Worm (Caenorhabditis elegans) whole organism, L4 larva: ENCODE measurements around the gene cyp-34A2.

Experiments used
- D1046.2 ChIP-seq: fragments of 200-800 bp; sonication (Bioruptor generic); IDR thresholded peaks from 2 replicates; pipeline ENCODE4 v1.3.6; 2022; ENCODE audit warnings: missing genetic modification characterization, missing compliant biosample characterization
- F37D6.2 ChIP-seq: sonication (generic microtip); optimal IDR thresholded peaks from 2 replicates; lab custom pipeline; 2016; ENCODE audit warnings: mild to moderate bottlenecking, missing genetic modification characterization, missing compliant biosample characterization
- F44E2.7 ChIP-seq: fragments of 200-800 bp; sonication (Bioruptor generic); IDR thresholded peaks from 2 replicates; pipeline ENCODE4 v2.1.2; 2022; ENCODE audit warnings: missing genetic modification characterization, missing compliant biosample characterization
- Y48G9A.11 ChIP-seq: fragments of 200-800 bp; sonication (Bioruptor generic); IDR thresholded peaks from 2 replicates; pipeline ENCODE4 v1.3.6; 2022; ENCODE audit warnings: missing genetic modification reagents, missing genetic modification characterization, missing compliant biosample characterization
- Y5F2A.4 ChIP-seq: fragments of 200-800 bp; sonication (Bioruptor generic); optimal IDR thresholded peaks from 2 replicates; lab custom pipeline; 2018; ENCODE audit warnings: mild to moderate bottlenecking, missing genetic modification characterization, missing compliant biosample characterization
- ZK546.5 ChIP-seq, 2 experiments: sonication (generic microtip); optimal IDR thresholded peaks; 2 replicates each; lab custom pipeline; 2017; ENCODE audit warnings: missing biosample characterization in 2 of 2, missing genetic modification characterization in 2 of 2
- aha-1 ChIP-seq: fragments of 150-350 bp; peaks from one replicate; lab custom pipeline; 2014; ENCODE audit warnings: missing biosample characterization, missing genetic modification characterization
- aly-2 ChIP-seq: sonication (generic microtip); optimal IDR thresholded peaks from 2 replicates; lab custom pipeline; 2018; ENCODE audit warnings: missing biosample characterization, missing genetic modification characterization
- attf-4 ChIP-seq: sonication (generic microtip); optimal IDR thresholded peaks from 3 replicates; lab custom pipeline; 2017; ENCODE audit warnings: missing biosample characterization, missing genetic modification characterization
- ces-1 ChIP-seq: fragments of 150-350 bp; sonication (generic microtip); optimal IDR thresholded peaks from 4 replicates; lab custom pipeline; 2014; ENCODE audit warnings: missing biosample characterization, missing genetic modification reagents, missing genetic modification characterization
- cey-2 ChIP-seq: sonication (generic microtip); optimal IDR thresholded peaks from 3 replicates; lab custom pipeline; 2017; ENCODE audit warnings: missing genetic modification characterization, mild to moderate bottlenecking, missing compliant biosample characterization, antibody characterized with exemption, borderline replicate concordance; ENCODE audit not compliant: insufficient read depth
- daf-8 ChIP-seq: fragments of 200-800 bp; sonication (Bioruptor generic); IDR thresholded peaks from 2 replicates; pipeline ENCODE4 v1.3.6; 2022; ENCODE audit warnings: missing genetic modification characterization, missing compliant biosample characterization
- dmd-6 ChIP-seq: fragments of 200-800 bp; sonication (Bioruptor generic); IDR thresholded peaks from 2 replicates; pipeline ENCODE4 v1.3.6; 2022; ENCODE audit warnings: missing genetic modification reagents, missing genetic modification characterization, missing compliant biosample characterization
- hif-1 ChIP-seq, 2 experiments: sonication (generic microtip); optimal IDR thresholded peaks; 2 replicates each; lab custom pipeline; 2016 to 2017; ENCODE audit warnings: missing compliant biosample characterization in 2 of 2, missing genetic modification characterization in 2 of 2, missing genetic modification reagents in 2 of 2, missing genotype in 2 of 2, mild to moderate bottlenecking in 1 of 2
- lim-7 ChIP-seq: fragments of 200-800 bp; sonication (Bioruptor generic); IDR thresholded peaks from 2 replicates; pipeline ENCODE4 v1.3.6; 2022; ENCODE audit warnings: missing genetic modification characterization, missing compliant biosample characterization
- lin-1 ChIP-seq: fragments of 200-800 bp; sonication (Bioruptor generic); IDR thresholded peaks from 2 replicates; pipeline ENCODE4 v1.3.6; 2022; ENCODE audit warnings: missing genetic modification reagents, missing genetic modification characterization, missing compliant biosample characterization
- lin-29 ChIP-seq: fragments of 200-800 bp; sonication (Bioruptor generic); IDR thresholded peaks from 2 replicates; pipeline ENCODE4 v1.3.6; 2022; ENCODE audit warnings: missing genetic modification reagents, missing genetic modification characterization, missing compliant biosample characterization
- lir-3 ChIP-seq: sonication (generic microtip); optimal IDR thresholded peaks from 2 replicates; lab custom pipeline; 2016; ENCODE audit warnings: mild to moderate bottlenecking, missing genetic modification characterization, missing compliant biosample characterization
- mxl-2 ChIP-seq: fragments of 200-800 bp; sonication (Bioruptor generic); conservative IDR thresholded peaks from 2 replicates; pipeline ENCODE4 v1.3.6; 2022; ENCODE audit warnings: missing genetic modification reagents, missing genetic modification characterization, missing compliant biosample characterization
- nhr-11 ChIP-seq: fragments of 150-350 bp; optimal IDR thresholded peaks from 2 replicates; lab custom pipeline; 2014; ENCODE audit warnings: missing biosample characterization, missing genetic modification characterization
- nhr-28 ChIP-seq: fragments of 150-350 bp; optimal IDR thresholded peaks from 2 replicates; lab custom pipeline; 2014; ENCODE audit warnings: missing biosample characterization, missing genetic modification characterization
- nhr-48 ChIP-seq: sonication (generic microtip); optimal IDR thresholded peaks from 2 replicates; lab custom pipeline; 2016; ENCODE audit warnings: mild to moderate bottlenecking, missing genetic modification characterization, missing compliant biosample characterization
- nhr-77 ChIP-seq: fragments of 150-350 bp; optimal IDR thresholded peaks from 2 replicates; lab custom pipeline; 2014; ENCODE audit warnings: missing biosample characterization, missing genetic modification characterization
- php-3 ChIP-seq: fragments of 200-800 bp; sonication (Bioruptor generic); IDR thresholded peaks from 2 replicates; pipeline ENCODE4 v1.3.6; 2022; ENCODE audit warnings: missing genetic modification reagents, missing genetic modification characterization, missing compliant biosample characterization
- sdz-12 ChIP-seq: fragments of 200-800 bp; sonication (Bioruptor generic); optimal IDR thresholded peaks from 2 replicates; lab custom pipeline; 2018; ENCODE audit warnings: mild to moderate bottlenecking, missing genetic modification characterization, missing compliant biosample characterization
- snpc-1.2 ChIP-seq: fragments of 200-800 bp; sonication (Bioruptor generic); IDR thresholded peaks from 2 replicates; pipeline ENCODE4 v1.3.6; 2022; ENCODE audit warnings: missing genetic modification reagents, missing genetic modification characterization, missing compliant biosample characterization
- tra-1 ChIP-seq: fragments of 200-800 bp; sonication (Bioruptor generic); IDR thresholded peaks from 2 replicates; pipeline ENCODE4 v1.3.6; 2022; ENCODE audit warnings: missing genetic modification reagents, missing genetic modification characterization, missing compliant biosample characterization
- unc-130 ChIP-seq: sonication (generic microtip); optimal IDR thresholded peaks from 2 replicates; lab custom pipeline; 2016; ENCODE audit warnings: missing genetic modification reagents, missing genetic modification characterization, missing compliant biosample characterization
- unc-62 ChIP-seq, 3 experiments: fragments of 150-350 bp in 1 of 3; sonication (generic microtip); optimal IDR thresholded peaks in 2 of 3; peaks in 1 of 3; 1 replicate in 1 of 3; 2 replicates in 2 of 3; lab custom pipeline; 2014 to 2017; ENCODE audit warnings: missing biosample characterization in 3 of 3, missing genetic modification characterization in 3 of 3, missing genetic modification reagents in 3 of 3, missing genotype in 1 of 3
- zfp-2 ChIP-seq: sonication (generic microtip); optimal IDR thresholded peaks from 2 replicates; lab custom pipeline; 2016; ENCODE audit warnings: mild to moderate bottlenecking, missing genetic modification characterization, missing compliant biosample characterization
- zip-2 ChIP-seq: fragments of 150-350 bp; optimal IDR thresholded peaks from 2 replicates; lab custom pipeline; 2014; ENCODE audit warnings: missing biosample characterization, missing genetic modification characterization

The cyp-34A2 gene

DNA sequence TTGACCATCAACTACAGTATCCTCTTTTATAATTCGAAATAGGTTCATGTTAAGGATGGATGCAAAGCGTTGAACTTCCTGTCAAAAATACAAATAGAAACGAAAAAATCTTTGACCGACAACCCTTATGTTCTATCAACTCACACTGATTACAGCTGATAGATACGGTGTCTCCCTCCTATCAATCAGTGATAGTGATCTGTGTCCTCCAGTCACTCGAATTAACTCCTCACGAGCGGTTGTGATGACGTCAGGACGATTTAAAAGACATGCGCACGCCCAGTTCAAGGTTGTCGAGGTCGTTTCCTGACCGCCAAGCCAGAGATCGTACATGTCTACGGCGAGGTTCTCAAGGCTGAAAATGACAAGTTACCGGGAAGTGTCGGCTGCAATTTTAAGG is 4.9 kb downstream of the cyp-34A2 start:
- no peak for TF ChIP-seq D1046.2
- TF ChIP-seq ces-1 (GFP tag; lab: Kevin White, UChicago): no peak
- peak; percentile 96 for TF ChIP-seq dmd-6

DNA sequence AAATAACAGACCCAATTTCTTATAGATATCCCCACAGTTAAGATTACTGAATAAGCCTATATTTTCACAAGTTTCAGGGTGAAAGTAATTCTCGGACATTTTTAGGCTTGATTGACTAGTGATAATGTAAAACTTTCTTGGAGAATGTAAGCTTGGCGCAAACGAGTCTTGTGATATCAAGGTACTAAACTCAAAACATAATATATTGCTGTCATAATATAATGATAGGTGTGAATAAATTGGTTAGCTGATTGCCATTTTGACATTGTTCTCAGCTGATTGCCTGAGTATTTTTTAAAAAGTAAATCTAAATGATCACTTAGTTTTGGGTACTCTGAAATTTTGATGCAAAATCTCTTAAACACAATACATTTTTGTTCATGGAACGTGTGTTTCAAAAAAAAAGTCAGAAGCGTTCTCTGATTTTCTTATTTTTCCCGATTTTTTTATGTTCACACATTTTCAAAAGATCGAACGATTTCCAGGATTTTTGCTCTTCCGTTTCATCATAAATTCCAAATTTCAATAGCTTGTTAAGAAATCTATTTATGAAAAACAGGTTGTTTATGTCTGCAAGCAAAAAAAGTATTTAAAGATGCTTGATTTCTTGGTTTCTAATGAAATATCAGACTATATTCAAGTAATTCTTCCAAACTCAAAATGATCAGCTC is 9.5 kb downstream of the cyp-34A2 start, which contains the start of the genes srw-19 and srx-51:
TSS of gene srw-19 (minus strand) at position 101 of the 671 bp plus-strand sequence.
TSS of gene srx-51 (plus strand) at position 621 of the 671 bp plus-strand sequence.
- TF ChIP-seq dmd-6 (no peak), aly-2 (no peak), unc-130 (GFP tag; lab: Kevin White, UChicago) (no peak), Y48G9A.11 (GFP tag; lab: Robert Waterston, UW) (no peak), lir-3 (tag; lab: Kevin White, UChicago) (no peak), Y5F2A.4 (GFP tag; lab: Kevin White, UChicago) (no peak), F44E2.7 (GFP tag; lab: Robert Waterston, UW) (no peak), snpc-1.2 (GFP tag; lab: Robert Waterston, UW) (no peak), lim-7 (GFP tag; lab: Robert Waterston, UW) (no peak), tra-1 (GFP tag; lab: Robert Waterston, UW) (no peak), unc-62 (GFP tag; optimal IDR thresholded peaks at IDR 0.05 in 1 of 2; lab: Kevin White, UChicago) (no peak), unc-62 (tag; optimal IDR thresholded peaks at IDR 0.05; lab: Kevin White, UChicago) (no peak)
- TF ChIP-seq, all 104 proteins: peak for 0

DNA sequence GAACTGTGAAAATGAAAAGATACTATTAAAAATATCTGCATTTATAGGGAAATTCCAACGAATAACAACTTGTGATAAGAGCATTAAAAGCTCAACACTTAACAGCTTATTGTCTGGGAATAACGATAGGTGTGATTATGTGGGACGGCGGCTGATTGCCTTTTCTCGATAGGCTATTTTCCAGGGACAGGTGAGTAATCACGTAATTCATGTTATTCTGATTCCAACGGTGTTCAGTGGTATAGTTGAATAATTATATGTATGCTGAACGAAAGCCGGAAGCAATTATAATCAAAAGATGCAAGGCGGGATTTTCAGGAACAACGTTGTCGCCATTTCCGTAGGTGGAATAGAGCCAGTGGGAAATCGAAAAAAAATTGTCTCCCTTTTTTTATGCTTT is 14.0 kb downstream of the cyp-34A2 start, which contains the start of gene srw-17:
TSS of gene srw-17 (minus strand) at position 101 of the 400 bp plus-strand sequence.
- TF ChIP-seq nhr-11 (tag; lab: Kevin White, UChicago): peak; percentile 19
- no peak for TF ChIP-seq nhr-28

DNA sequence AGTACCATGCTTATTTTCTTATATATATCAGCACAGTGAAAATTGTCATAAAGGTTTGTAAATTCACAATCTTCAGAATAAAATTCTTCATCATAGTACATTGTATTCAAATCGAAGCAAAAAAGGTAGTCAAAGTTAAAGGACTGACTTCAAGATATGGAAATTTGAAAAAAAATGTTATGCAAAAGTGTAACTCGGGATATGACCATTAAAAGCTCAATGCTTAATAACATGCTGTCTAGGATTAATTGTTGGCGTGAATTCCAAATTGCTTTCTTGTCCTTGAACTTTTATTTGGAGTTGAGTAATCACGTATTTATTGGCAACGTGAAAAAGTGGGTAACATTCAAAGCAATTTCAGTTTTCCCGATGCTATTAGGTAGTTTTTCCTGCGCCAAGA is 16.1 kb downstream of the cyp-34A2 start, which contains the start of gene srw-16:
TSS of gene srw-16 (minus strand) at position 101 of the 400 bp plus-strand sequence.
- TF ChIP-seq F37D6.2 (tag; lab: Kevin White, UChicago) (no peak), mxl-2 (GFP tag; lab: Robert Waterston, UW) (no peak), nhr-48 (no peak), hif-1 (tag; optimal IDR thresholded peaks at IDR 0.05; lab: Kevin White, UChicago) (no peak), sdz-12 (GFP tag; lab: Kevin White, UChicago) (no peak), daf-8 (GFP tag; lab: Robert Waterston, UW) (no peak), lin-29 (no peak), zip-2 (no peak), zfp-2 (tag; lab: Kevin White, UChicago) (no peak), ZK546.5 (tag; optimal IDR thresholded peaks at IDR 0.05; lab: Kevin White, UChicago) (no peak)

DNA sequence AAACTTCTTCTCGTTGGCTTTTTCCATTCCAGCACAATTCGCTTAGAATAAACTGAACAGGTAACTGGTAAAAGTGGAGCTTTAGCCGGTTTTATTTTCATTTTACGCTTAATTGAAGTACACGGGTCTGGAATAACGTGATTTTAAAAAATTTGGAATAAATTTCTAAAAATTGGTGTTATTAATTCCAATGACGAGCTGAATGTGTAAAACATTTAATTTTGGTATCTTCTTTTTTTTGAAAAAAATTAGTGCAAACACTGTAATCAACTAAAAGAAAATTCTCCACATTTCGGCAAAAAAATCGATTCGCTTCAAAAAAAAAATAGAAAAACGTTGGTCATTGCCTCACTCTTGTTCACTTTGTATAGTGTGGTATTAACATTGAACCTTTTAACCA is 18.6 kb downstream of the cyp-34A2 start, which contains the start of gene T10H4.4:
TSS of gene T10H4.4 (minus strand) at position 101 of the 400 bp plus-strand sequence.
- no peak for TF ChIP-seq php-3 (GFP tag; lab: Robert Waterston, UW)
- TF ChIP-seq lin-1 (GFP tag; lab: Robert Waterston, UW): no peak
- TF ChIP-seq attf-4 (tag; lab: Kevin White, UChicago): no peak
- no peak for TF ChIP-seq cey-2 (tag; lab: Kevin White, UChicago)
- TF ChIP-seq Y5F2A.4 (GFP tag; lab: Kevin White, UChicago): no peak
- TF ChIP-seq aha-1 (tag; lab: Kevin White, UChicago): peak; percentile 65
- TF ChIP-seq nhr-77 (tag; lab: Kevin White, UChicago): no peak
- TF ChIP-seq, all 104 proteins: peak for 1
